Fruit fly (Drosophila melanogaster) whole organism, adult: Measurements from ENCODE around the gene CG34375.

ENCODE experiments used
- CG12768 ChIP-seq: fragments of 200-800 bp; sonication (Bioruptor generic); optimal IDR thresholded peaks from 2 replicates; lab custom pipeline; 2017; ENCODE audit warnings: missing biosample characterization, missing genetic modification characterization, mild to moderate bottlenecking, moderate library complexity, missing genetic modification reagents

The CG34375 gene

DNA sequence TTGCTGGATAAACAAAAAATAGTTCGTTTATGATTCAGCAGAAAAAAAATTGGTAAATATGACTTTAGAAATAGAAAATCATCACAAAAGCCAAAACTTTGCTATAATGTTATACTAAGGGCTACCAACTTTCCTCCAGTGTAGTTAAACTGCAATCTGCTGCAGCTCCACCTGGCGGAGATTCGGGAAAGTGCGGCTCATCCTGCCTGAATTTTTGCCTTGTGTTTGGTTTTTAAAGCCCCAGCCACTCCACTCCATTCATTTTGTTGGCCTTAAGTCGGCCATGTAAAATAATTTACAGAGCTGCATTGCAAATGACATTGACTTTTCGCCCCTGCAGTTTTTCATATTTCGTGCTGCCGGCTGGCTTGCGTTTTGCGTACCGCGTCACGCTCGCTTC, 45.1 kb downstream of the CG34375 start:
- no peak for TF ChIP-seq CG12768
